Fruit fly (Drosophila melanogaster): ENCODE data around the gene Pfdn6.

Gene Pfdn6

dm6 chr3L:19899308-19899927, 24.1 kb upstream of the Pfdn6 start (continued):
- TF ChIP-seq fd64A (GFP tag; optimal IDR thresholded peaks at IDR 0.05) (peak; percentile 53), HHEX (GFP tag; optimal IDR thresholded peaks at IDR 0.05) (no peak), Drgx (GFP tag; IDR thresholded peaks at IDR 0.05) (no peak; the same call in 1 of the 2 replicates), zf30C (GFP tag; optimal IDR thresholded peaks at IDR 0.05) (no peak), mld (GFP tag; IDR thresholded peaks at IDR 0.05; ENCODE audit: partially characterized antibody) (no peak; the same call in 2 of the 3 replicates), lbe (GFP tag; optimal IDR thresholded peaks at IDR 0.05) (no peak), CG11723 (GFP tag; optimal IDR thresholded peaks at IDR 0.05) (no peak), Trl (optimal IDR thresholded peaks at IDR 0.05) (no peak), Trl (GFP tag; optimal IDR thresholded peaks at IDR 0.05) (no peak), HmgZ (tag; optimal IDR thresholded peaks at IDR 0.05) (peak; percentile 2), CG13424 (tag; optimal IDR thresholded peaks at IDR 0.05) (no peak), hth (optimal IDR thresholded peaks at IDR 0.05) (no peak), sd (tag; optimal IDR thresholded peaks at IDR 0.05) (peak; percentile 68), CG10267 (tag; optimal IDR thresholded peaks at IDR 0.05) (no peak), sr (GFP tag; IDR thresholded peaks at IDR 0.05) (no peak), Camta (GFP tag; optimal IDR thresholded peaks at IDR 0.05) (no peak)

DNA sequence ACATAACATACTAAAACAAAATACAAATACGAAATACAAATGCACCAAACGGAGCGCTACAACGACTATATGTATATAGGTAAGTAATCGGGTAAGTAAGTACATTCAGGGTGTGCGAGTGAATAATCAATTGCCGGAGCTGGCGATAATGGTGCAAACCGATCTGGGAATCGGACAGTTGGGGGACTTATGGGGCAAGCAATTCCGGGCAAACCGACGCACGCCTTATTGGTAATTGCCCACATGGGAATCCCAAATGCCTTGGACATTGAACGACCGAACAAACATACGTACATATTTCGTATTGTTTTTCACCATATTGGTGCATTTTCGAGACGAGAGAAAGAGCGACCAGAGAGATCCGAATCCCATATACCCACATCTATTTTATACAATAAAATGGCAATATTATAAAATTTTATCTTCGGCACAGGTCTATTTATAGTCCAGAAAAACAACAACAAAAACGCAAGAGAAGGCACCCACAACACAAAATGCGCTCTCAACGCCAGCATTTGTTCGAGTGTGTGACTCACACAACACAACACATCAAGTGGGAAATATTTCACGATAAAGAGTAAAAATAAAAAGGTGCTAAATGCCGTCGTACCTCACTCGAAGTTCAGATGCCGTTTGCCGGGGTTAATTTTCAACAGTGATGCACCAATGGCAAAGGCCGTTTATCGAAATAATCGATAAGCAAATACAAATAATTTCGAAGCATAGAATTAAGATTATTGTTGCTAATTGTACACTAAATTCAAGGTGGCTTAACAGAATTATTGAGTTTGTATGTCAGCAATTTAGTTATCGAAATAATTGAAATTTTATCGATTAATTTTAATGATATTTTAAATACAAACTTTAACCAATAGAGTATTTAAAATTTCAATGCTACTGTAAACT, 23.0 kb upstream of the Pfdn6 start:
- TF ChIP-seq D19A (tag; optimal IDR thresholded peaks at IDR 0.05): peak; percentile 14
- TF ChIP-seq CG4360 (GFP tag; IDR thresholded peaks at IDR 0.05): peak; percentile 58; the same call in 1 of the 2 replicates
- 0 out of 4 replicates have a peak, but pooled peaks have one; percentile 45 for TF ChIP-seq chinmo (GFP tag; IDR thresholded peaks at IDR 0.05; ENCODE audit: partially characterized antibody)
- no peak for TF ChIP-seq slbo (GFP tag; IDR thresholded peaks at IDR 0.05)
- TF ChIP-seq CG9437 (GFP tag; optimal IDR thresholded peaks at IDR 0.05): peak; percentile 6
- no peak for TF ChIP-seq CG9876 (GFP tag; optimal IDR thresholded peaks at IDR 0.05)
- TF ChIP-seq ci (GFP tag; IDR thresholded peaks at IDR 0.05): 0 out of 3 replicates have a peak, but pooled peaks have one; percentile 24
- no peak for TF ChIP-seq sisA (GFP tag; IDR thresholded peaks at IDR 0.05)
- 0 out of 2 replicates have a peak, but pooled peaks have one; percentile 15 for TF ChIP-seq Xrp1 (GFP tag; IDR thresholded peaks at IDR 0.05)
- TF ChIP-seq sens (GFP tag): peak; percentile 74
- TF ChIP-seq CG2889 (GFP tag; IDR thresholded peaks at IDR 0.05): no peak
- peak; percentile 22 for TF ChIP-seq CG1603 (tag; optimal IDR thresholded peaks at IDR 0.05)
- TF ChIP-seq CG2199 (GFP tag; IDR thresholded peaks at IDR 0.05): peak; percentile 71; the same call in 2 of the 3 replicates
- no peak for TF ChIP-seq ATbp (GFP tag; optimal IDR thresholded peaks at IDR 0.05)
- TF ChIP-seq Blimp-1 (GFP tag; optimal IDR thresholded peaks at IDR 0.05): no peak
- TF ChIP-seq Adf1 (GFP tag; IDR thresholded peaks at IDR 0.05): no peak
- TF ChIP-seq PHDP (tag; optimal IDR thresholded peaks at IDR 0.05): peak; percentile 23
- TF ChIP-seq CG11696 (GFP tag; IDR thresholded peaks at IDR 0.05): 0 out of 2 replicates have a peak, but pooled peaks have one; percentile 15
- no peak for TF ChIP-seq CG14710 (tag; optimal IDR thresholded peaks at IDR 0.05)
- TF ChIP-seq NfI (GFP tag; optimal IDR thresholded peaks at IDR 0.05): no peak
- no peak for TF ChIP-seq schlank (tag; optimal IDR thresholded peaks at IDR 0.05)
- 0 out of 3 replicates have a peak, but pooled peaks have one; percentile 27 for TF ChIP-seq CG11695 (GFP tag; IDR thresholded peaks at IDR 0.05)
- TF ChIP-seq btn (GFP tag; optimal IDR thresholded peaks at IDR 0.05): no peak
- TF ChIP-seq luna (GFP tag; optimal IDR thresholded peaks at IDR 0.05): no peak
- TF ChIP-seq pan (optimal IDR thresholded peaks at IDR 0.05): no peak
- no peak for TF ChIP-seq pan (GFP tag; optimal IDR thresholded peaks at IDR 0.05 in 1 of 2, IDR thresholded peaks at IDR 0.05 in 1 of 2)
- peak; percentile 37 for TF ChIP-seq Med (GFP tag)
- TF ChIP-seq CG9727 (GFP tag; optimal IDR thresholded peaks at IDR 0.05): peak; percentile 7
- peak; percentile 7 for TF ChIP-seq corto (GFP tag; optimal IDR thresholded peaks at IDR 0.05)
- no peak for TF ChIP-seq CG5180 (GFP tag; optimal IDR thresholded peaks at IDR 0.05)
- TF ChIP-seq CG34224 (GFP tag; IDR thresholded peaks at IDR 0.05; ENCODE audit: partially characterized antibody): peak; percentile 34; the same call in 2 of the 3 replicates
- no peak for TF ChIP-seq fd3F (GFP tag; optimal IDR thresholded peaks at IDR 0.05)

Measured in whole organism, embryonic.